Worm (Caenorhabditis elegans): Measurements from ENCODE around the gene C43D7.8.
A peak's percentile ranks its signal among the peaks of the same experiment; 100 is the strongest.
"Not testable (repeated sequence)": the region's sequence is repeated elsewhere in the genome, so short reads cannot be mapped to it uniquely, and the experiment has no call there.

Gene C43D7.8

ce11 chrV:19322387-19322786 is 11.1 kb upstream of the C43D7.8 start, which contains the start of gene C43D7.4:
C43D7.4 (minus strand) TSS chrV:19322487.
- no peak for TF ChIP-seq nhr-80 (tag; optimal IDR thresholded peaks at IDR 0.05)
- no peak for TF ChIP-seq K12H6.12 (tag; optimal IDR thresholded peaks at IDR 0.05)
- TF ChIP-seq zim-3 (tag; optimal IDR thresholded peaks at IDR 0.05): no peak
- TF ChIP-seq lsl-1 (GFP tag; optimal IDR thresholded peaks at IDR 0.05): no peak
- no peak for TF ChIP-seq ekl-4 (GFP tag; IDR thresholded peaks at IDR 0.05)
- TF ChIP-seq ztf-18 (tag; optimal IDR thresholded peaks at IDR 0.05): no peak

- TF ChIP-seq zfh-2 (GFP tag; conservative IDR thresholded peaks at IDR 0.05) (no peak), F10E7.11 (tag; optimal IDR thresholded peaks at IDR 0.05) (no peak), hmg-1.2 (GFP tag; IDR thresholded peaks at IDR 0.05) (no peak)
Observed at ce11 chrV:19320385-19320784, 9.1 kb upstream of the C43D7.8 start, which contains the start of gene sdz-6. sdz-6 (plus strand) TSS chrV:19320613.

ce11 chrV:19319460-19319995 is 8.2 kb upstream of the C43D7.8 start, which contains the start of gene C43D7.7:
C43D7.7 (minus strand) TSS chrV:19319510.
- no peak for TF ChIP-seq K12H6.12 (tag; optimal IDR thresholded peaks at IDR 0.05)
- TF ChIP-seq nhr-80 (tag; optimal IDR thresholded peaks at IDR 0.05): peak; percentile 36
- no peak for TF ChIP-seq mel-28 (tag; optimal IDR thresholded peaks at IDR 0.05; ENCODE audit: borderline replicate concordance)
- TF ChIP-seq nfyb-1 (GFP tag; IDR thresholded peaks at IDR 0.05): no peak
- no peak for TF ChIP-seq cebp-1 (GFP tag; IDR thresholded peaks at IDR 0.05)
- no peak for TF ChIP-seq cebp-1 (tag; optimal IDR thresholded peaks at IDR 0.05)

ce11 chrV:19317058-19317457 is 5.8 kb upstream of the C43D7.8 start, which contains the start of gene srh-208:
srh-208 (plus strand) TSS chrV:19317358.
- not testable (repeated sequence) for TF ChIP-seq lag-1 (GFP tag; IDR thresholded peaks at IDR 0.05); dpff-1 (tag; optimal IDR thresholded peaks at IDR 0.05); ztf-26 (tag; optimal IDR thresholded peaks at IDR 0.05)

- TF ChIP-seq snpc-1.1 (tag; optimal IDR thresholded peaks at IDR 0.05; ENCODE audit: insufficient read depth) (no peak), dox-1 (GFP tag; IDR thresholded peaks at IDR 0.05) (0 out of 2 replicates have a peak, but pooled peaks have one; percentile 6)
Observed at ce11 chrV:19312975-19313374, 1.7 kb upstream of the C43D7.8 start, which contains the start of gene fbxb-64. fbxb-64 (plus strand) TSS chrV:19313275.

- no peak for TF ChIP-seq nhr-80 (tag; optimal IDR thresholded peaks at IDR 0.05)
- no peak for TF ChIP-seq zfh-2 (GFP tag; conservative IDR thresholded peaks at IDR 0.05)
- no peak for TF ChIP-seq snpc-4 (GFP tag; optimal IDR thresholded peaks at IDR 0.05)
- TF ChIP-seq snpc-4 (tag; optimal IDR thresholded peaks at IDR 0.05): no peak
- no peak for TF ChIP-seq hmg-20 (GFP tag; IDR thresholded peaks at IDR 0.05)
- TF ChIP-seq ztf-3 (GFP tag; optimal IDR thresholded peaks at IDR 0.05): no peak
- no peak for TF ChIP-seq ceh-40 (GFP tag; IDR thresholded peaks at IDR 0.05)
- no peak for TF ChIP-seq lag-1 (GFP tag; IDR thresholded peaks at IDR 0.05)
Observed at ce11 chrV:19309591-19309990, 1.7 kb downstream of the C43D7.8 start, which contains the start of gene F55C9.11. F55C9.11 (minus strand) TSS chrV:19309691.

- TF ChIP-seq dpl-1 (GFP tag; optimal IDR thresholded peaks at IDR 0.05) (no peak), hlh-26 (GFP tag; conservative IDR thresholded peaks at IDR 0.05) (0 out of 2 replicates have a peak, but pooled peaks have one; percentile 13), snpc-4 (GFP tag; optimal IDR thresholded peaks at IDR 0.05) (no peak), snpc-4 (tag; optimal IDR thresholded peaks at IDR 0.05) (no peak), ztf-25 (GFP tag; IDR thresholded peaks at IDR 0.05) (0 out of 2 replicates have a peak, but pooled peaks have one; percentile 40), zfh-2 (GFP tag; conservative IDR thresholded peaks at IDR 0.05) (peak; percentile 69; the same call in 1 of the 2 replicates), nhr-120 (GFP tag; IDR thresholded peaks at IDR 0.05) (peak; percentile 91)
Observed at ce11 chrV:19308137-19308536, 3.2 kb downstream of the C43D7.8 start.

Measured in whole organism, young adult.